Fruit fly (Drosophila melanogaster): ENCODE measurements around the gene Rok.

Gene Rok

DNA sequence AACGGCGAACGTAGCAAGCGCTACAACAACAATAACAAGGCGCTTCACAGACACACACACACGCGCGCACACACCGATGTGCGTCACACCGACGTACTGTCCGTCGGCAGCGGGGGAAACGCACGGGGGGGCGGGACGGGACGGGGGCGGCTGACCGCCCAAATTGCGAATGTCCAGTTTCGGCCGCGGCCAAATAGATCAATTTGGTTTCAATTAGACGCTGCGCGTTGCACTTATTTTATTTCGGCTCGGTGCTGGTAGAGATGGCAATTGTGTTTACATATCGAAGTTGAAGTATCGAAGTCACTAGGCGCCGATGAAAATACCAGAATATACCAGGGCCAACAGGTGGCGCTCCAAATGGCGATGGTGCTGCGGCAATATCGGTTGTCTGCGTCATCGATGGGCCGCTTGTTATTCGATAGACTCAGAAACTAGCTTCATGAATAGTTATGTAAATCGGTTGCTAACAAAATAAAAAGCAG lies at the start of gene Rok:
TSS of gene Rok (minus strand) at position 309 of the 485 bp plus-strand sequence.
- TF ChIP-seq Dfd (GFP tag; optimal IDR thresholded peaks at IDR 0.05), result peak; percentile 78
- peak; percentile 84 for TF ChIP-seq N (GFP tag; optimal IDR thresholded peaks at IDR 0.05)
- peak; percentile 56 for TF ChIP-seq Hr83 (GFP tag; optimal IDR thresholded peaks at IDR 0.05; ENCODE audit: poor library complexity, severe bottlenecking)
- TF ChIP-seq Rel (GFP tag; optimal IDR thresholded peaks at IDR 0.05), result no peak
- peak; percentile 26 for TF ChIP-seq Rel (tag; optimal IDR thresholded peaks at IDR 0.05)
- TF ChIP-seq Abd-B (GFP tag; optimal IDR thresholded peaks at IDR 0.05), result peak; percentile 7
- no peak for TF ChIP-seq foxo (GFP tag; optimal IDR thresholded peaks at IDR 0.05)

DNA sequence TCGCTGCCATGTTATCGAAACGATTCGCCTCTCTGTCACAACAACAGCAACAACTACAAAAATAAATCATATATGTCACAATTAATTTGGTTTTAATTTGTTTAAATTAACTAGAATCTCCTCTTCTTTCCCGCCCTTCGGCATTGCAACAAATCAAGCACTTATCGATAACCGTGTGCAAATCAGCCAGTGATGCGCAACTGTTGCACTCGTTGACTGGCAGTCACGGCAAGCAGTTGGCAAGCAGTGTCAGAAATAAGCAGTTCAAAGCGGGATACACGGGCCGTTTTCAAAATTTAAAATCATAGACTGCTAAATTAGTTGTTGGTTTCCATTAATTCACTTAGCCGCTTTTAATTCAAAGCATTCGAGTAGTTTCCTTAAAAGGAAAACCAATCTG lies 46.6 kb upstream of the Rok start, which contains the start of gene Axs:
TSS of gene Axs (minus strand) at position 131 of the 400 bp plus-strand sequence.
- TF ChIP-seq rgr (GFP tag; optimal IDR thresholded peaks at IDR 0.05), result no peak
- TF ChIP-seq Myc (optimal IDR thresholded peaks at IDR 0.05), result peak; percentile 75
- TF ChIP-seq dl (GFP tag; optimal IDR thresholded peaks at IDR 0.05; ENCODE audit: insufficient read depth in 1 of 2, partially characterized antibody in 2 of 2), result no peak
- TF ChIP-seq fru (GFP tag; optimal IDR thresholded peaks at IDR 0.05), result no peak
- TF ChIP-seq N (GFP tag; optimal IDR thresholded peaks at IDR 0.05), result peak; percentile 56
- TF ChIP-seq OdsH (GFP tag; optimal IDR thresholded peaks at IDR 0.05), result no peak
- TF ChIP-seq Jra (GFP tag; optimal IDR thresholded peaks at IDR 0.05), result peak; percentile 55
- TF ChIP-seq CrebA (GFP tag; optimal IDR thresholded peaks at IDR 0.05; ENCODE audit: borderline replicate concordance), result no peak
- TF ChIP-seq foxo (GFP tag; optimal IDR thresholded peaks at IDR 0.05), result peak in 1 of 2 experiments; percentile 5
- TF ChIP-seq CG32264 (GFP tag; optimal IDR thresholded peaks at IDR 0.05), result no peak
- TF ChIP-seq sage (GFP tag; optimal IDR thresholded peaks at IDR 0.05), result no peak
- TF ChIP-seq Dif (GFP tag; optimal IDR thresholded peaks at IDR 0.05; ENCODE audit: partially characterized antibody), result peak; percentile 6

DNA sequence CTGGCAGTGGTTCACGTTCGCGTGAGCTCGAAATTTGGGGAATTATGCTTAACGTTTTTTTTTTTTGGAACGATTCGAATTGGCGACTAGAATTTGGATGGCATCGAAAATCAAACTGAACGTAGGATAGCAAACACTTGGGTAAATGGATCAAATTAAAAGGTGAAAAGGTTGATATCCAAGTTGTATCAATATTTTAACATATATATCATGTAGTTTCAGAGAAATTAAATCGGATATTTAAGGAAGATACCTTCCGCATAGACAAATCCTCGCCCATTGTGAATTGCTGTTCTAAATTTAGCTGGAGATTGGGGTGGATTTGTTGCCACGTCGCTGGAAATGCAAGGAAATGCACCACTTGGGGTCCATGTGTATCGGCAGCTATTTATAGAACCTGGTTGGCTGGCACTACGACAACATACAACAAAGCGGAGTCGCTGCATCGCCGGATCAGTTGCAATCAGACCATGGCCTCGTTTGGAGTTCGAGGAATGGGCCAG lies 41.7 kb upstream of the Rok start, which contains the start of the genes CG13010 and sing:
TSS of gene CG13010 (minus strand) at position 101 of the 503 bp plus-strand sequence.
TSS of gene sing (plus strand) at position 453 of the 503 bp plus-strand sequence.
- TF ChIP-seq HLH106 (tag; optimal IDR thresholded peaks at IDR 0.05) (no peak), h (GFP tag; optimal IDR thresholded peaks at IDR 0.05) (no peak), rgr (GFP tag; optimal IDR thresholded peaks at IDR 0.05) (no peak), CrebA (GFP tag; optimal IDR thresholded peaks at IDR 0.05; ENCODE audit: borderline replicate concordance) (no peak), CG9705 (GFP tag; optimal IDR thresholded peaks at IDR 0.05) (no peak), dsf (GFP tag; optimal IDR thresholded peaks at IDR 0.05; ENCODE audit: borderline replicate concordance) (no peak), ey (GFP tag; optimal IDR thresholded peaks at IDR 0.05) (no peak), Abd-B (GFP tag; optimal IDR thresholded peaks at IDR 0.05) (no peak), Sp1 (GFP tag; optimal IDR thresholded peaks at IDR 0.05) (no peak), Myc (optimal IDR thresholded peaks at IDR 0.05) (no peak), Vsx2 (GFP tag; optimal IDR thresholded peaks at IDR 0.05; ENCODE audit: partially characterized antibody) (no peak), fru (GFP tag; optimal IDR thresholded peaks at IDR 0.05) (no peak), CG32264 (GFP tag; optimal IDR thresholded peaks at IDR 0.05) (no peak), Dfd (GFP tag; optimal IDR thresholded peaks at IDR 0.05) (no peak), woc (GFP tag; optimal IDR thresholded peaks at IDR 0.05) (no peak), N (GFP tag; optimal IDR thresholded peaks at IDR 0.05) (no peak), jim (GFP tag; optimal IDR thresholded peaks at IDR 0.05) (no peak), psq (GFP tag; optimal IDR thresholded peaks at IDR 0.05) (no peak)

DNA sequence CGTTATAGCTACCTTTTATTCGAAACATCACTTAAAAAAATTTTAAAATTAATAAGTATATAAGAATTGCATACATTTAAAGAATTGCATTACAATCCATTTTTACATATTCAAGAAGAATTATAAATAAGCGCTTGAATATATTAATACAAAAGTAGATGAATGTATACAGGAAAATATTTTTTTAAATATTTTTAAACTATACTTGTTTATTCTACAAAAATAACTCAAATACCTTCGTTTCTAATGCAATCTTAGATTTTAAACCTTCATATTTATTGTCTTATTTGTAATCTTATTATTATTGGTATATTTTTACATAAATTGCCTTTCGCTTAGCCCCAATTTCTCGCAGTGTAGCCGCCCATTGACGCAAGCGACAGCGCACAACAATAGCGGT lies 39.9 kb upstream of the Rok start:
- TF ChIP-seq Hnf4 (GFP tag; optimal IDR thresholded peaks at IDR 0.05) (no peak), Dfd (GFP tag; optimal IDR thresholded peaks at IDR 0.05) (no peak), foxo (GFP tag; optimal IDR thresholded peaks at IDR 0.05) (no peak), Hr78 (GFP tag; optimal IDR thresholded peaks at IDR 0.05) (no peak), dsf (GFP tag; optimal IDR thresholded peaks at IDR 0.05; ENCODE audit: borderline replicate concordance) (no peak), Sp1 (GFP tag; optimal IDR thresholded peaks at IDR 0.05) (peak; percentile 20), Vsx2 (GFP tag; optimal IDR thresholded peaks at IDR 0.05; ENCODE audit: partially characterized antibody) (no peak), Jra (GFP tag; optimal IDR thresholded peaks at IDR 0.05) (no peak), Myc (optimal IDR thresholded peaks at IDR 0.05) (no peak), h (GFP tag; optimal IDR thresholded peaks at IDR 0.05) (no peak), HLH106 (tag; optimal IDR thresholded peaks at IDR 0.05) (peak; percentile 22), br (GFP tag; optimal IDR thresholded peaks at IDR 0.05) (no peak), Mio (GFP tag; optimal IDR thresholded peaks at IDR 0.05) (no peak), OdsH (GFP tag; optimal IDR thresholded peaks at IDR 0.05) (no peak), rgr (GFP tag; optimal IDR thresholded peaks at IDR 0.05) (no peak), dl (GFP tag; optimal IDR thresholded peaks at IDR 0.05; ENCODE audit: insufficient read depth in 1 of 2, partially characterized antibody in 2 of 2) (no peak), lola (GFP tag; optimal IDR thresholded peaks at IDR 0.05) (no peak)

All from whole organism, wandering third instar larva.